Worm (Caenorhabditis elegans): ENCODE measurements around the gene F57C12.6.

DNA sequence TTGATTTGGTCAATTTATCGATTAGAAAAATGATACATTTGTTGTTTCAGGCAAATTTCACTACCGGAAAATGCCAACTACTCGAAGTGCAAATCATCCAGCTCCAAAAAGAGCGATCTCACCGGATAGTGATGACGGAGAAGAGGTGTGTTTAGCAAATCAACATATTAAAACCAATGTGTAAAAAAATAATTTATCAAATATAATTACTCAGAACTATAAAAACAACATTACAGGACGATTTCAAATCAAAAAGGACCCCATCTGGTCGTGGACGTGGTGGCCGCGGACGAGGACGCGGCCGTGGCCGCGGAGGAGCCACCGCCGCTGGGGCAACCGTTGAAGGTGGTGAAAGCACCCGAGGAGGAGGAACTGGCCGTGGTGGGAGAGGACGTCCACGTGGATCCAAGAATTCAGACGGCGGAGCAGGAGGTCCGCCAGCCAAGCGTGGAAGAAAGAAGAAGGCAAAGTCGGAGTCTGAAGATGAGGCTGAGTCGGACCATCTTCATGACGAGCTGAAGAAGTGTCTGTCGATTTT, 40.2 kb upstream of the F57C12.6 start, which contains the start of gene F13C5.2:
- TF ChIP-seq him-1 (tag; optimal IDR thresholded peaks at IDR 0.05) (no peak), W03F9.2 (tag; optimal IDR thresholded peaks at IDR 0.05) (no peak), dao-5 (tag; optimal IDR thresholded peaks at IDR 0.05) (no peak)
